Worm (Caenorhabditis elegans) whole organism, L2 larva: ENCODE measurements around the gene R08C7.4.

Experiments
- ceh-82 ChIP-seq: fragments of 150-350 bp; optimal IDR thresholded peaks from 2 replicates; lab custom pipeline; 2014; ENCODE audit warnings: missing biosample characterization, missing genetic modification characterization
- egl-27 ChIP-seq: sonication (generic microtip); optimal IDR thresholded peaks from 3 replicates; lab custom pipeline; 2017; ENCODE audit warnings: missing biosample characterization, missing genetic modification reagents, missing genetic modification characterization
- lin-13 ChIP-seq: fragments of 150-350 bp; optimal IDR thresholded peaks from 2 replicates; lab custom pipeline; 2014; ENCODE audit warnings: missing biosample characterization, missing genetic modification reagents, missing genetic modification characterization
- lin-39 ChIP-seq: fragments of 150-350 bp; optimal IDR thresholded peaks from 2 replicates; lab custom pipeline; 2014; ENCODE audit warnings: missing biosample characterization, missing genetic modification reagents, missing genetic modification characterization
- nhr-10 ChIP-seq: sonication (generic microtip); optimal IDR thresholded peaks from 2 replicates; lab custom pipeline; 2017; ENCODE audit warnings: missing biosample characterization, missing genetic modification characterization
- sma-9 ChIP-seq, 2 experiments: fragments of 150-350 bp in 1 of 2; sonication (generic microtip) in 1 of 2; optimal IDR thresholded peaks; 2 replicates each; lab custom pipeline; 2014 to 2016; ENCODE audit warnings: missing genetic modification characterization in 2 of 2, mild to moderate bottlenecking in 1 of 2, missing biosample characterization in 1 of 2, missing compliant biosample characterization in 1 of 2, missing genetic modification reagents in 1 of 2, moderate library complexity in 1 of 2
- unc-39 ChIP-seq: fragments of 150-350 bp; optimal IDR thresholded peaks from 2 replicates; lab custom pipeline; 2014; ENCODE audit warnings: missing biosample characterization, missing genetic modification characterization
- unc-62 ChIP-seq: fragments of 150-350 bp; optimal IDR thresholded peaks from 2 replicates; lab custom pipeline; 2014; ENCODE audit warnings: missing biosample characterization, missing genetic modification reagents, missing genetic modification characterization
- ztf-1 ChIP-seq: fragments of 200-800 bp; sonication (Bioruptor generic); conservative IDR thresholded peaks from 2 replicates; pipeline ENCODE4 v1.3.6; 2022; ENCODE audit warnings: missing genetic modification characterization, missing compliant biosample characterization

- no peak for TF ChIP-seq lin-39
- no peak for TF ChIP-seq ceh-82 (tag; lab: Kevin White, UChicago)
- no peak for TF ChIP-seq unc-62 (GFP tag; lab: Kevin White, UChicago)
- TF ChIP-seq lin-13 (GFP tag; lab: Kevin White, UChicago): no peak
- no peak for TF ChIP-seq sma-9 (GFP tag; optimal IDR thresholded peaks at IDR 0.05; lab: Kevin White, UChicago)
- no peak for TF ChIP-seq sma-9 (tag; optimal IDR thresholded peaks at IDR 0.05; lab: Kevin White, UChicago)
- TF ChIP-seq nhr-10 (tag; lab: Kevin White, UChicago): no peak
- TF ChIP-seq unc-39 (tag; lab: Kevin White, UChicago): no peak
- no peak for TF ChIP-seq egl-27 (tag; lab: Kevin White, UChicago)
- TF ChIP-seq ztf-1 (GFP tag; lab: Robert Waterston, UW): no peak
These were observed 14.6 kb downstream of the R08C7.4 start, which contains the start of gene R08C7.12 for ce11 chrIV:4449439-4449838.
